Worm (Caenorhabditis elegans): Measurements from ENCODE around the gene nrf-6.
A peak's percentile ranks its signal among the peaks of the same experiment; 100 is the strongest.

Gene nrf-6

DNA sequence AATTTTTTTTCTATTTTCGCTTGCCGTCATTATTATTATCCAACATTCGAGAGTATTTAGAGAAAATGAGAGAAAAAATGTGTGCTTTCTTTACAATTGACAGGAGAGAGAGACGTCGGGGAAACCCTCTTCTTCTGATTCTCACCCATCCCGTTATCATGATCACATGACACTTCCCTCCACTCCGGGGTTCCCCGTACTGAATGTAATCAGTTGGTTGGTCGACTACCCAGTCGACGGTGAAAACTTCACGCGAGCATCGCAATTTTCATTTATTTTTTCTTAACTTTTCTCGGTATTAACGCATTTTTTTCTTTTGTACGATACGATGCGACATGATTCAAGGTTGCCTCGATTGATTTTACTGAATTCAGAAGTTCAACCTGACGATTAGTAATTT lies 16.3 kb downstream of the nrf-6 start (continued):
- TF ChIP-seq pax-3 (tag; optimal IDR thresholded peaks at IDR 0.05) (no peak), nhr-11 (tag; optimal IDR thresholded peaks at IDR 0.05) (peak; percentile 41), elt-2 (tag; optimal IDR thresholded peaks at IDR 0.05) (no peak), irx-1 (tag; optimal IDR thresholded peaks at IDR 0.05) (no peak), nhr-71 (tag; optimal IDR thresholded peaks at IDR 0.05) (peak; percentile 79), fkh-8 (tag; optimal IDR thresholded peaks at IDR 0.05) (no peak), ceh-88 (GFP tag; IDR thresholded peaks at IDR 0.05) (no peak), swsn-7 (tag; optimal IDR thresholded peaks at IDR 0.05) (peak; percentile 61), dpl-1 (GFP tag; optimal IDR thresholded peaks at IDR 0.05) (peak in 2 of 3 experiments; percentile 21 to 33), lin-35 (GFP tag; optimal IDR thresholded peaks at IDR 0.05) (peak in 1 of 2 experiments; percentile 54), egl-27 (tag; optimal IDR thresholded peaks at IDR 0.05) (no peak), egl-13 (tag; optimal IDR thresholded peaks at IDR 0.05) (no peak), vab-15 (tag; optimal IDR thresholded peaks at IDR 0.05) (no peak), F16B12.6 (tag; optimal IDR thresholded peaks at IDR 0.05) (no peak), nhr-85 (tag) (peak; percentile 64), nhr-90 (tag; optimal IDR thresholded peaks at IDR 0.05; ENCODE audit: poor library complexity) (no peak), hpl-2 (GFP tag; optimal IDR thresholded peaks at IDR 0.05) (no peak), fos-1 (tag; optimal IDR thresholded peaks at IDR 0.05) (no peak), mdl-1 (tag; optimal IDR thresholded peaks at IDR 0.05) (peak in 1 of 2 experiments; percentile 83), jun-1 (tag; optimal IDR thresholded peaks at IDR 0.05) (peak; percentile 62), ceh-8 (GFP tag; optimal IDR thresholded peaks at IDR 0.05) (no peak), ztf-11 (tag; optimal IDR thresholded peaks at IDR 0.05) (no peak), nhr-28 (tag; optimal IDR thresholded peaks at IDR 0.05) (no peak), ztf-4 (tag; optimal IDR thresholded peaks at IDR 0.05) (peak; percentile 4), nhr-12 (tag; optimal IDR thresholded peaks at IDR 0.05) (no peak), snu-23 (GFP tag; optimal IDR thresholded peaks at IDR 0.05) (peak; percentile 63), nhr-20 (tag; optimal IDR thresholded peaks at IDR 0.05) (peak; percentile 70)

DNA sequence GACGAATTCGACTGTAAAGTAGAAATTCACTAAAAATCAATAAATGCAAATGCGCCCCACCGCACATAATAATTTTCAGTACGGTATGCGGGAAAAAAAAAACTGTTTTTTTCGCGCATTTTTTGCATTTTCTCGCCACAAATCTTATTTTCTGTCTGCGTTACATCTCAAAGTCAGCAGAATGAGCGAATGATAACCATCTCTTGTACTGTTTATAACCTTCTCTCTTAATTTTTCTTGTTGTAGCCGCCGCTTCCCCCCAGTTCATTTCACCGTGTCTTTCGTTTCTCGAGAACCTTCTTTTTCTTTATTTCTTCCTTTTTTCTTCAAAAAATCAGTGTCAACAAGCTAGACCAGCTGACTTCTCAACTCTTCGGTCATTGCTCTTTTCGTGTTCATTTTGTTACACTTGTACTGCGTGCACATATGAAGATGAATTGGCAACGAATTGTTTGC lies 17.0 kb downstream of the nrf-6 start:
- TF ChIP-seq tbx-2 (tag; optimal IDR thresholded peaks at IDR 0.05), result peak; percentile 33
- no peak for TF ChIP-seq sox-4 (tag; optimal IDR thresholded peaks at IDR 0.05)
- no peak for TF ChIP-seq ets-5 (GFP tag; IDR thresholded peaks at IDR 0.05)
- TF ChIP-seq hlh-17 (GFP tag; optimal IDR thresholded peaks at IDR 0.05; ENCODE audit: borderline replicate concordance), result no peak
- no peak for TF ChIP-seq pag-3 (tag; optimal IDR thresholded peaks at IDR 0.05; ENCODE audit: borderline replicate concordance, insufficient read depth)
- TF ChIP-seq skn-1 (tag; optimal IDR thresholded peaks at IDR 0.05), result no peak
- TF ChIP-seq fos-1 (tag; optimal IDR thresholded peaks at IDR 0.05), result no peak
- no peak for TF ChIP-seq ceh-63 (GFP tag; optimal IDR thresholded peaks at IDR 0.05)
- TF ChIP-seq nhr-28 (tag; optimal IDR thresholded peaks at IDR 0.05), result no peak
- peak; percentile 68 for TF ChIP-seq nhr-20 (tag; optimal IDR thresholded peaks at IDR 0.05)
- no peak for TF ChIP-seq egl-27 (tag; optimal IDR thresholded peaks at IDR 0.05)
- TF ChIP-seq hpl-2 (GFP tag; optimal IDR thresholded peaks at IDR 0.05), result no peak
- peak; percentile 33 for TF ChIP-seq lin-13 (GFP tag; optimal IDR thresholded peaks at IDR 0.05)
- peak; percentile 42 for TF ChIP-seq swsn-7 (tag; optimal IDR thresholded peaks at IDR 0.05)
- no peak for TF ChIP-seq ceh-8 (GFP tag; optimal IDR thresholded peaks at IDR 0.05)
- no peak for TF ChIP-seq zag-1 (tag; optimal IDR thresholded peaks at IDR 0.05)
- TF ChIP-seq zip-4 (GFP tag; optimal IDR thresholded peaks at IDR 0.05), result no peak
- no peak for TF ChIP-seq fkh-4 (tag; optimal IDR thresholded peaks at IDR 0.05; ENCODE audit: borderline replicate concordance)
- no peak for TF ChIP-seq aly-2 (tag; optimal IDR thresholded peaks at IDR 0.05)
- TF ChIP-seq lir-3 (tag; optimal IDR thresholded peaks at IDR 0.05; ENCODE audit: poor library complexity), result no peak
- no peak for TF ChIP-seq efl-1 (optimal IDR thresholded peaks at IDR 0.05)
- TF ChIP-seq efl-1 (GFP tag; optimal IDR thresholded peaks at IDR 0.05 in 1 of 2), result no peak
- TF ChIP-seq tlp-1 (tag; optimal IDR thresholded peaks at IDR 0.05), result no peak
- no peak for TF ChIP-seq C16A3.4 (tag; optimal IDR thresholded peaks at IDR 0.05)
- no peak for TF ChIP-seq C04F5.9 (tag; optimal IDR thresholded peaks at IDR 0.05)
- no peak for TF ChIP-seq aha-1 (tag; optimal IDR thresholded peaks at IDR 0.05)
- TF ChIP-seq nhr-76 (tag; optimal IDR thresholded peaks at IDR 0.05), result no peak
- peak; percentile 52 for TF ChIP-seq nhr-77 (tag; optimal IDR thresholded peaks at IDR 0.05)
- TF ChIP-seq elt-2 (tag; optimal IDR thresholded peaks at IDR 0.05), result no peak
- TF ChIP-seq mep-1 (tag; optimal IDR thresholded peaks at IDR 0.05), result peak; percentile 42
- TF ChIP-seq nhr-19 (GFP tag; conservative IDR thresholded peaks at IDR 0.05), result peak; percentile 5; the same call in 1 of the 2 replicates
- peak; percentile 31 for TF ChIP-seq rnt-1 (tag; optimal IDR thresholded peaks at IDR 0.05)
- no peak for TF ChIP-seq nhr-12 (tag; optimal IDR thresholded peaks at IDR 0.05)
- no peak for TF ChIP-seq unc-30 (tag; optimal IDR thresholded peaks at IDR 0.05)
